Worm (Caenorhabditis elegans) whole organism, mixed stage, embryonic: ENCODE data around the gene F42G10.1.

Experiments used
- ces-1 ChIP-seq: fragments of 150-350 bp; optimal IDR thresholded peaks from 2 replicates; lab custom pipeline; 2014; ENCODE audit warnings: missing biosample characterization, missing genetic modification reagents, missing genetic modification characterization
- drap-1 ChIP-seq: fragments of 200-800 bp; sonication (Bioruptor generic); optimal IDR thresholded peaks from 3 replicates; lab custom pipeline; 2018; ENCODE audit warnings: mild to moderate bottlenecking, missing genetic modification characterization, missing compliant biosample characterization
- elt-1 ChIP-seq: sonication (generic microtip); optimal IDR thresholded peaks from 2 replicates; lab custom pipeline; 2017; ENCODE audit warnings: missing genetic modification characterization, mild to moderate bottlenecking, missing compliant biosample characterization, antibody characterized with exemption, moderate library complexity, borderline replicate concordance; ENCODE audit not compliant: insufficient read depth
- lin-32 ChIP-seq: fragments of 200-800 bp; sonication (Bioruptor generic); optimal IDR thresholded peaks from 2 replicates; lab custom pipeline; 2018; ENCODE audit warnings: mild to moderate bottlenecking, missing genetic modification characterization, missing compliant biosample characterization
- lsy-2 ChIP-seq: fragments of 150-350 bp; optimal IDR thresholded peaks from 2 replicates; lab custom pipeline; 2014; ENCODE audit warnings: missing biosample characterization, missing genetic modification characterization
- mep-1 ChIP-seq: fragments of 150-350 bp; optimal IDR thresholded peaks from 2 replicates; lab custom pipeline; 2017; ENCODE audit warnings: missing biosample characterization, missing genetic modification reagents, missing genetic modification characterization, inconsistent platforms
- nhr-2 ChIP-seq: fragments of 150-350 bp; optimal IDR thresholded peaks from 2 replicates; lab custom pipeline; 2014; ENCODE audit warnings: missing biosample characterization, missing genetic modification characterization
- nhr-237 ChIP-seq: fragments of 150-350 bp; optimal IDR thresholded peaks from 2 replicates; lab custom pipeline; 2014; ENCODE audit warnings: missing biosample characterization, missing genetic modification characterization
- nhr-28 ChIP-seq: fragments of 150-350 bp; optimal IDR thresholded peaks from 2 replicates; lab custom pipeline; 2014; ENCODE audit warnings: missing biosample characterization, missing genetic modification characterization
- pha-4 ChIP-seq: fragments of 150-350 bp; optimal IDR thresholded peaks from 2 replicates; lab custom pipeline; 2018; ENCODE audit warnings: missing biosample characterization, missing genetic modification reagents, missing genetic modification characterization
- snpc-4 ChIP-seq: fragments of 150-350 bp; optimal IDR thresholded peaks from 2 replicates; lab custom pipeline; 2014; ENCODE audit warnings: missing biosample characterization, missing genetic modification characterization
- sptf-1 ChIP-seq: sonication (generic microtip); optimal IDR thresholded peaks from 2 replicates; lab custom pipeline; 2017; ENCODE audit warnings: mild to moderate bottlenecking, missing genetic modification characterization, moderate library complexity, missing compliant biosample characterization
- unc-39 ChIP-seq: fragments of 150-350 bp; optimal IDR thresholded peaks from 2 replicates; lab custom pipeline; 2014; ENCODE audit warnings: missing biosample characterization, missing genetic modification characterization
- unc-62 ChIP-seq: fragments of 150-350 bp; optimal IDR thresholded peaks from 2 replicates; lab custom pipeline; 2014; ENCODE audit warnings: missing biosample characterization, missing genetic modification reagents, missing genetic modification characterization

DNA sequence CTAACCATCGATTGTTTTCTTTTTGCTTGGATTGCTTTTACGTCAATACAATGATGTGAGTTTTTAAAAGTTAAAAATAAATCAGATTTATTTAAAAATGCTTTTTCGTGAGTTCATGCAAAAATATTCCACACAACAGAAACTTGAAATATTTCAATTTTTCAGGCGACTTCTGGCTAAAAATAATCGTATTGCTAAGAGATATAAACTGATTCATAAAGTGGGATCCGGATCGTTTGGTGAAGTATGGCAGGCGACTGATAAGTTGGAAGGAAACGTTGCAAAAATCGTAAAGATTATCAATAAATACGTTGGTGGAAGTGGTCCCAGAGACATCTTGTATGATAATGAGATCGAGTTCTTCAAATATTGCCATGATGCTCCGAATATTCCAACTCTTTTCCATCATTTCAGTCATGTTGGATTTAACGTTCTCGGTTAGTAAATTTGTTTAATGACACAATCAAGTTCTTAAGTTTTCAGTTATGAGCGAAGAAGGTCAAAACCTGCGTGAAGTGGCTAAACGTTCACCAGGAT lies 38.6 kb upstream of the F42G10.1 start, which contains the start of gene ZC373.3:
- no peak for TF ChIP-seq ces-1 (GFP tag; lab: Kevin White, UChicago)
- no peak for TF ChIP-seq nhr-237 (tag; lab: Kevin White, UChicago)
- no peak for TF ChIP-seq lin-32 (GFP tag; lab: Kevin White, UChicago)
- no peak for TF ChIP-seq sptf-1 (tag; lab: Kevin White, UChicago)
- TF ChIP-seq unc-62 (GFP tag; lab: Kevin White, UChicago), result no peak
- TF ChIP-seq nhr-2 (tag; lab: Kevin White, UChicago), result no peak
- no peak for TF ChIP-seq elt-1 (tag; lab: Kevin White, UChicago)
- TF ChIP-seq pha-4 (tag; lab: Kevin White, UChicago), result no peak
- no peak for TF ChIP-seq nhr-28 (tag; lab: Kevin White, UChicago)
- TF ChIP-seq snpc-4, result no peak
- no peak for TF ChIP-seq mep-1
- no peak for TF ChIP-seq unc-39 (tag; lab: Kevin White, UChicago)
- TF ChIP-seq drap-1 (GFP tag; lab: Kevin White, UChicago), result no peak
- no peak for TF ChIP-seq lsy-2 (tag; lab: Kevin White, UChicago)
